Fruit fly (Drosophila melanogaster) whole organism, embryonic: Measurements from ENCODE around the gene CG7519.

Experiments
- BEAF-32 ChIP-seq: fragments of 200-800 bp; sonication (Bioruptor generic); optimal IDR thresholded peaks from 3 replicates; lab custom pipeline; 2017; ENCODE audit warnings: missing biosample characterization, missing genetic modification characterization, mild to moderate bottlenecking, moderate library complexity, missing genetic modification reagents
- CG11456 ChIP-seq: fragments of 200-800 bp; sonication (Bioruptor generic); IDR thresholded peaks from 3 replicates; pipeline ENCODE4 v1.3.6; 2022; ENCODE audit warnings: missing biosample characterization, missing genetic modification characterization
- CG11695 ChIP-seq: fragments of 200-800 bp; sonication (Bioruptor generic); IDR thresholded peaks from 3 replicates; pipeline ENCODE4 v1.3.6; 2022; ENCODE audit warnings: missing biosample characterization, missing genetic modification characterization
- CG1233 ChIP-seq: fragments of 200-800 bp; sonication (Bioruptor generic); optimal IDR thresholded peaks from 4 replicates; lab custom pipeline; 2018; ENCODE audit warnings: missing biosample characterization, mild to moderate bottlenecking, missing genetic modification characterization
- CG12391 ChIP-seq: fragments of 200-800 bp; sonication (Bioruptor generic); optimal IDR thresholded peaks from 3 replicates; lab custom pipeline; 2018; ENCODE audit warnings: missing biosample characterization, mild to moderate bottlenecking, missing genetic modification characterization, moderate library complexity
- CG13287 ChIP-seq: fragments of 200-800 bp; sonication (Bioruptor generic); IDR thresholded peaks from 2 replicates; pipeline ENCODE4 v1.3.6; 2022; ENCODE audit warnings: missing biosample characterization, missing genetic modification characterization; ENCODE audit not compliant: partially characterized antibody
- CG13296 ChIP-seq: fragments of 200-800 bp; sonication (Bioruptor generic); optimal IDR thresholded peaks from 3 replicates; lab custom pipeline; 2018; ENCODE audit warnings: missing biosample characterization, mild to moderate bottlenecking, missing genetic modification characterization
- CG17829 ChIP-seq: fragments of 200-800 bp; optimal IDR thresholded peaks from 2 replicates; lab custom pipeline; 2019; ENCODE audit warnings: missing biosample characterization, mild to moderate bottlenecking, missing genetic modification characterization, moderate library complexity
- CG31441 ChIP-seq: fragments of 200-800 bp; sonication (Bioruptor generic); IDR thresholded peaks from 2 replicates; pipeline ENCODE4 v1.3.6; 2022; ENCODE audit warnings: missing biosample characterization, missing genetic modification characterization
- CG3163 ChIP-seq: fragments of 200-800 bp; sonication (Bioruptor generic); optimal IDR thresholded peaks from 3 replicates; lab custom pipeline; 2016; ENCODE audit warnings: missing biosample characterization, missing genetic modification characterization
- CG34376 ChIP-seq: fragments of 200-800 bp; sonication (Bioruptor generic); optimal IDR thresholded peaks from 2 replicates; lab custom pipeline; 2018; ENCODE audit warnings: missing biosample characterization, mild to moderate bottlenecking, missing genetic modification characterization
- CG6765 ChIP-seq: fragments of 200-800 bp; sonication (Bioruptor generic); optimal IDR thresholded peaks from 3 replicates; lab custom pipeline; 2017; ENCODE audit warnings: missing biosample characterization, mild to moderate bottlenecking, missing genetic modification characterization
- CG7839 ChIP-seq: fragments of 200-800 bp; sonication (Bioruptor generic); optimal IDR thresholded peaks from 3 replicates; lab custom pipeline; 2018; ENCODE audit warnings: missing biosample characterization, mild to moderate bottlenecking, missing genetic modification characterization, moderate library complexity
- CG7987 ChIP-seq: fragments of 200-800 bp; sonication (Bioruptor generic); optimal IDR thresholded peaks from 2 replicates; lab custom pipeline; 2018; ENCODE audit warnings: missing biosample characterization, mild to moderate bottlenecking, missing genetic modification characterization, moderate library complexity
- CG9609 ChIP-seq: fragments of 200-800 bp; sonication (Bioruptor generic); optimal IDR thresholded peaks from 3 replicates; lab custom pipeline; 2016; ENCODE audit warnings: missing biosample characterization, missing genetic modification characterization
- Dip3 ChIP-seq: fragments of 200-800 bp; sonication (Bioruptor generic); optimal IDR thresholded peaks from 3 replicates; lab custom pipeline; 2016; ENCODE audit warnings: missing biosample characterization, missing genetic modification characterization
- E2f1 ChIP-seq: fragments of 200-800 bp; sonication (Bioruptor generic); IDR thresholded peaks from 2 replicates; pipeline ENCODE4 v1.3.6; 2022; ENCODE audit warnings: missing biosample characterization, missing genetic modification characterization
- Elba2 ChIP-seq: fragments of 200-800 bp; sonication (Bioruptor generic); optimal IDR thresholded peaks from 3 replicates; lab custom pipeline; 2016; ENCODE audit warnings: missing biosample characterization, missing genetic modification characterization
- Fer1 ChIP-seq: fragments of 200-800 bp; sonication (Bioruptor generic); optimal IDR thresholded peaks from 2 replicates; lab custom pipeline; 2017; ENCODE audit warnings: missing biosample characterization, mild to moderate bottlenecking, missing genetic modification characterization
- HLH3B ChIP-seq: fragments of 200-800 bp; sonication (Bioruptor generic); IDR thresholded peaks from 2 replicates; pipeline ENCODE4 v1.3.6; 2022; ENCODE audit warnings: missing biosample characterization, missing genetic modification characterization
- Hr39 ChIP-seq: fragments of >200 bp; optimal IDR thresholded peaks from 2 replicates; lab custom pipeline; 2017
- Med ChIP-seq: fragments of 200-800 bp; sonication (Bioruptor generic); peaks from one replicate; lab custom pipeline; 2016; ENCODE audit warnings: missing biosample characterization, missing genetic modification characterization, mild to moderate bottlenecking, inconsistent platforms, moderate library complexity
- Meics ChIP-seq: fragments of 200-800 bp; sonication (Bioruptor generic); optimal IDR thresholded peaks from 2 replicates; lab custom pipeline; 2017; ENCODE audit warnings: missing biosample characterization, mild to moderate bottlenecking, missing genetic modification characterization
- NFAT ChIP-seq: fragments of 200-800 bp; sonication (Bioruptor generic); IDR thresholded peaks from 2 replicates; pipeline ENCODE4 v1.3.6; 2022; ENCODE audit warnings: missing biosample characterization, missing genetic modification characterization
- Pdp1 ChIP-seq, 2 experiments: fragments of 200-800 bp; sonication (Bioruptor generic); optimal IDR thresholded peaks; 3 replicates each; lab custom pipeline; 2016; ENCODE audit warnings: missing biosample characterization in 2 of 2, missing genetic modification characterization in 2 of 2, mild to moderate bottlenecking in 1 of 2, moderate library complexity in 1 of 2
- al ChIP-seq: fragments of 200-800 bp; sonication (Bioruptor generic); IDR thresholded peaks from 2 replicates; pipeline ENCODE4 v1.3.6; 2022; ENCODE audit warnings: missing biosample characterization, missing genetic modification characterization
- ase ChIP-seq: fragments of 200-800 bp; sonication (Bioruptor generic); IDR thresholded peaks from 3 replicates; pipeline ENCODE4 v1.3.6; 2022; ENCODE audit warnings: missing biosample characterization, missing genetic modification characterization
- bab2 ChIP-seq: fragments of 200-800 bp; sonication (Bioruptor generic); optimal IDR thresholded peaks from 2 replicates; lab custom pipeline; 2016; ENCODE audit warnings: missing biosample characterization, missing genetic modification characterization
- bsh ChIP-seq, 2 experiments: fragments of 200-800 bp; sonication (Bioruptor generic); optimal IDR thresholded peaks; 2 replicates each; lab custom pipeline; 2017 to 2018; ENCODE audit warnings: mild to moderate bottlenecking in 2 of 2, missing biosample characterization in 2 of 2, missing genetic modification characterization in 2 of 2, moderate library complexity in 1 of 2
- cato ChIP-seq: fragments of 200-800 bp; sonication (Bioruptor generic); optimal IDR thresholded peaks from 2 replicates; lab custom pipeline; 2016; ENCODE audit warnings: missing biosample characterization, missing genetic modification characterization, borderline replicate concordance
- eyg ChIP-seq: fragments of 200-800 bp; sonication (Bioruptor generic); optimal IDR thresholded peaks from 3 replicates; lab custom pipeline; 2016; ENCODE audit warnings: missing biosample characterization, missing genetic modification characterization
- gcm ChIP-seq: fragments of 200-800 bp; sonication (Bioruptor generic); optimal IDR thresholded peaks from 2 replicates; lab custom pipeline; 2019; ENCODE audit warnings: missing biosample characterization, mild to moderate bottlenecking, missing genetic modification characterization, moderate library complexity
- grau ChIP-seq: fragments of 200-800 bp; optimal IDR thresholded peaks from 3 replicates; lab custom pipeline; 2019; ENCODE audit warnings: missing biosample characterization, mild to moderate bottlenecking, missing genetic modification characterization, moderate library complexity
- grn ChIP-seq: fragments of 200-800 bp; sonication (Bioruptor generic); optimal IDR thresholded peaks from 3 replicates; lab custom pipeline; 2017; ENCODE audit warnings: missing biosample characterization, missing genetic modification characterization
- lab ChIP-seq: fragments of 200-800 bp; sonication (Bioruptor generic); optimal IDR thresholded peaks from 3 replicates; lab custom pipeline; 2017; ENCODE audit warnings: missing biosample characterization, missing genetic modification characterization, mild to moderate bottlenecking, moderate library complexity, missing genetic modification reagents
- pan ChIP-seq, 4 experiments: fragments of >200 bp in 3 of 4; fragments of 200-800 bp in 1 of 4; sonication (Bioruptor generic) in 1 of 4; optimal IDR thresholded peaks in 3 of 4; IDR thresholded peaks in 1 of 4; 2 replicates each; pipeline versions ENCODE4 v1.3.6 to Lab custom; 2017 to 2022; ENCODE audit warnings: missing biosample characterization in 2 of 4, missing genetic modification characterization in 2 of 4, mixed read lengths in 1 of 4
- repo ChIP-seq: fragments of 200-800 bp; sonication (Bioruptor generic); optimal IDR thresholded peaks from 2 replicates; lab custom pipeline; 2016; ENCODE audit warnings: missing biosample characterization, missing genetic modification characterization
- sc ChIP-seq, 3 experiments: fragments of >200 bp in 2 of 3; fragments of 200-800 bp in 1 of 3; sonication (Bioruptor generic) in 1 of 3; optimal IDR thresholded peaks; 2 replicates in 2 of 3; 3 replicates in 1 of 3; lab custom pipeline; 2017; ENCODE audit warnings: mild to moderate bottlenecking in 1 of 3, missing biosample characterization in 1 of 3, missing genetic modification characterization in 1 of 3, missing genetic modification reagents in 1 of 3
- sr ChIP-seq: fragments of 200-800 bp; sonication (Bioruptor generic); IDR thresholded peaks from 3 replicates; pipeline ENCODE4 v1.3.6; 2022; ENCODE audit warnings: missing biosample characterization, missing genetic modification characterization
- tap ChIP-seq: fragments of 200-800 bp; optimal IDR thresholded peaks from 3 replicates; lab custom pipeline; 2019; ENCODE audit warnings: missing biosample characterization, mild to moderate bottlenecking, missing genetic modification characterization, moderate library complexity
- tio ChIP-seq: fragments of 200-800 bp; sonication (Bioruptor generic); optimal IDR thresholded peaks from 2 replicates; lab custom pipeline; 2017; ENCODE audit warnings: missing biosample characterization, missing genetic modification characterization, inconsistent platforms
- tll ChIP-seq, 2 experiments: fragments of 200-800 bp in 1 of 2; fragments of >200 bp in 1 of 2; sonication (Bioruptor generic) in 1 of 2; optimal IDR thresholded peaks; 2 replicates each; lab custom pipeline; 2017 to 2019; ENCODE audit warnings: missing biosample characterization in 2 of 2, missing genetic modification characterization in 2 of 2, mild to moderate bottlenecking in 1 of 2, moderate library complexity in 1 of 2
- trem ChIP-seq: fragments of 200-800 bp; optimal IDR thresholded peaks from 3 replicates; lab custom pipeline; 2019; ENCODE audit warnings: missing biosample characterization, mild to moderate bottlenecking, missing genetic modification characterization, moderate library complexity
- z ChIP-seq: fragments of 200-800 bp; sonication (Bioruptor generic); IDR thresholded peaks from 3 replicates; pipeline ENCODE4 v1.3.6; 2022; ENCODE audit warnings: missing biosample characterization, missing genetic modification characterization
- zen ChIP-seq: fragments of 200-800 bp; sonication (Bioruptor generic); optimal IDR thresholded peaks from 3 replicates; lab custom pipeline; 2018; ENCODE audit warnings: missing biosample characterization, mild to moderate bottlenecking, missing genetic modification characterization, moderate library complexity
- zen2 ChIP-seq: fragments of 200-800 bp; sonication (Bioruptor generic); IDR thresholded peaks from 3 replicates; pipeline ENCODE4 v1.3.6; 2022; ENCODE audit warnings: missing biosample characterization, missing genetic modification characterization; ENCODE audit not compliant: partially characterized antibody

Gene CG7519

dm6 chr3L:21449336-21449735, 43.5 kb upstream of the CG7519 start (continued):
- TF ChIP-seq grn (GFP tag; lab: Kevin White, UChicago) (no peak), CG6765 (GFP tag; lab: Kevin White, UChicago) (no peak), bsh (GFP tag; optimal IDR thresholded peaks at IDR 0.05; lab: Kevin White, UChicago) (no peak), tll (GFP tag; optimal IDR thresholded peaks at IDR 0.05; lab: Kevin White, UChicago) (peak in 1 of 2 experiments; percentile 98), Elba2 (GFP tag; lab: Kevin White, UChicago) (no peak), CG7987 (no peak), CG12391 (tag; lab: Kevin White, UChicago) (no peak), CG7839 (tag; lab: Kevin White, UChicago) (no peak)
- TF ChIP-seq, all 482 proteins: peak for 6

dm6 chr3L:21450486-21450885, 42.4 kb upstream of the CG7519 start:
- TF ChIP-seq Med (GFP tag; lab: Kevin White, UChicago): peak; percentile 15
- no peak for TF ChIP-seq pan (optimal IDR thresholded peaks at IDR 0.05; lab: Kevin White, UChicago)
- TF ChIP-seq pan (GFP tag; optimal IDR thresholded peaks at IDR 0.05 in 1 of 2, IDR thresholded peaks at IDR 0.05 in 1 of 2): peak in 1 of 2 experiments; percentile 66
- peak; percentile 39; the same call in 1 of the 3 replicates for TF ChIP-seq CG11695 (GFP tag; lab: Robert Waterston, UW)
- TF ChIP-seq zen2: 0 out of 3 replicates have a peak, but pooled peaks have one; percentile 9
- no peak for TF ChIP-seq CG34376 (GFP tag; lab: Kevin White, UChicago)
- TF ChIP-seq NFAT (GFP tag; lab: Robert Waterston, UW): 0 out of 2 replicates have a peak, but pooled peaks have one; percentile 20
- peak; percentile 59; the same call in 1 of the 3 replicates for TF ChIP-seq CG11456 (GFP tag; lab: Robert Waterston, UW)
- peak; percentile 37 for TF ChIP-seq grau (tag; lab: Kevin White, UChicago)
- TF ChIP-seq al (GFP tag; lab: Robert Waterston, UW): no peak
- TF ChIP-seq ase (GFP tag; lab: Robert Waterston, UW): peak; percentile 16; the same call in 1 of the 3 replicates
- TF ChIP-seq zen (tag; lab: Kevin White, UChicago): no peak

- TF ChIP-seq CG9609 (peak; percentile 37), repo (GFP tag; lab: Kevin White, UChicago) (peak; percentile 17), z (no peak), bab2 (GFP tag; lab: Kevin White, UChicago) (peak; percentile 27), eyg (no peak), gcm (GFP tag; lab: Kevin White, UChicago) (peak; percentile 62), lab (GFP tag; lab: Kevin White, UChicago) (peak; percentile 0), BEAF-32 (GFP tag; lab: Kevin White, UChicago) (no peak), sc (optimal IDR thresholded peaks at IDR 0.05; lab: Kevin White, UChicago) (no peak), sc (GFP tag; optimal IDR thresholded peaks at IDR 0.05; lab: Kevin White, UChicago) (peak; percentile 34), CG1233 (GFP tag; lab: Kevin White, UChicago) (peak; percentile 31), sr (GFP tag; lab: Robert Waterston, UW) (no peak), CG31441 (GFP tag; lab: Robert Waterston, UW) (peak; percentile 71), pan (optimal IDR thresholded peaks at IDR 0.05; lab: Kevin White, UChicago) (no peak), pan (GFP tag; optimal IDR thresholded peaks at IDR 0.05 in 1 of 2, IDR thresholded peaks at IDR 0.05 in 1 of 2) (peak in 1 of 2 experiments; percentile 36), CG13287 (no peak), Meics (GFP tag; lab: Kevin White, UChicago) (no peak), HLH3B (GFP tag; lab: Robert Waterston, UW) (0 out of 2 replicates have a peak, but pooled peaks have one; percentile 12), Dip3 (GFP tag; lab: Kevin White, UChicago) (no peak), Fer1 (GFP tag; lab: Kevin White, UChicago) (no peak), CG17829 (tag; lab: Kevin White, UChicago) (peak; percentile 79), Pdp1 (GFP tag; optimal IDR thresholded peaks at IDR 0.05; lab: Kevin White, UChicago) (peak; percentile 29 to 56), tap (tag; lab: Kevin White, UChicago) (peak; percentile 19), cato (GFP tag; lab: Kevin White, UChicago) (peak; percentile 17), trem (peak; percentile 65), CG3163 (no peak), E2f1 (peak; percentile 73), Hr39 (no peak), CG13296 (GFP tag; lab: Kevin White, UChicago) (no peak), tio (GFP tag; lab: Kevin White, UChicago) (peak; percentile 38)
Measured at dm6 chr3L:21453623-21454022, 39.3 kb upstream of the CG7519 start.
